Worm (Caenorhabditis elegans) whole organism, early embryonic: ENCODE data around the gene Y119D3B.21.

ENCODE experiments used
- B0310.2 ChIP-seq: sonication (generic microtip); optimal IDR thresholded peaks from 2 replicates; lab custom pipeline; 2016; ENCODE audit warnings: mild to moderate bottlenecking, missing genetic modification characterization, missing compliant biosample characterization
- F13C5.2 ChIP-seq: sonication (generic microtip); optimal IDR thresholded peaks from 2 replicates; lab custom pipeline; 2017; ENCODE audit warnings: mild to moderate bottlenecking, missing genetic modification characterization, inconsistent platforms, missing compliant biosample characterization
- aly-1 ChIP-seq: sonication (generic microtip); optimal IDR thresholded peaks from 2 replicates; lab custom pipeline; 2016; ENCODE audit warnings: missing genetic modification characterization, missing compliant biosample characterization
- ama-1 ChIP-seq: fragments of 150-350 bp; optimal IDR thresholded peaks from 2 replicates; lab custom pipeline; 2014
- ceh-13 ChIP-seq: fragments of 200-800 bp; sonication (Bioruptor generic); optimal IDR thresholded peaks from 2 replicates; lab custom pipeline; 2018; ENCODE audit warnings: mild to moderate bottlenecking, missing genetic modification characterization, missing compliant biosample characterization
- ceh-36 ChIP-seq: sonication (generic microtip); optimal IDR thresholded peaks from 2 replicates; lab custom pipeline; 2016; ENCODE audit warnings: missing genetic modification characterization, inconsistent platforms, missing compliant biosample characterization
- ets-7 ChIP-seq: sonication (generic microtip); optimal IDR thresholded peaks from 2 replicates; lab custom pipeline; 2016; ENCODE audit warnings: missing genotype, missing genetic modification characterization, missing compliant biosample characterization
- flt-1 ChIP-seq: fragments of 200-800 bp; sonication (Bioruptor generic); IDR thresholded peaks from 2 replicates; pipeline ENCODE4 v1.3.6; 2022; ENCODE audit warnings: missing genetic modification characterization, missing compliant biosample characterization
- hmbx-1 ChIP-seq: sonication (generic microtip); optimal IDR thresholded peaks from 2 replicates; lab custom pipeline; 2016; ENCODE audit warnings: mild to moderate bottlenecking, missing genetic modification characterization, missing compliant biosample characterization
- hmg-4 ChIP-seq: fragments of 200-800 bp; sonication (Bioruptor generic); optimal IDR thresholded peaks from 2 replicates; lab custom pipeline; 2018; ENCODE audit warnings: mild to moderate bottlenecking, missing genetic modification characterization, missing compliant biosample characterization
- hnd-1 ChIP-seq: sonication (generic microtip); optimal IDR thresholded peaks from 2 replicates; lab custom pipeline; 2016; ENCODE audit warnings: missing genetic modification characterization, missing compliant biosample characterization
- pes-1 ChIP-seq: fragments of 200-800 bp; sonication (Bioruptor generic); IDR thresholded peaks from 2 replicates; pipeline ENCODE4 v1.3.6; 2022; ENCODE audit warnings: missing genetic modification reagents, missing genetic modification characterization, missing compliant biosample characterization
- scrt-1 ChIP-seq: fragments of 200-800 bp; sonication (Bioruptor generic); IDR thresholded peaks from 2 replicates; pipeline ENCODE4 v1.3.6; 2022; ENCODE audit warnings: missing genetic modification characterization, missing compliant biosample characterization
- sea-1 ChIP-seq: fragments of 200-800 bp; sonication (Bioruptor generic); conservative IDR thresholded peaks from 2 replicates; pipeline ENCODE4 v1.3.6; 2022; ENCODE audit warnings: missing genetic modification characterization, missing compliant biosample characterization
- tbx-11 ChIP-seq: fragments of 200-800 bp; sonication (Bioruptor generic); IDR thresholded peaks from 2 replicates; pipeline ENCODE4 v1.3.6; 2022; ENCODE audit warnings: missing genetic modification characterization, missing compliant biosample characterization
- tbx-37 ChIP-seq: fragments of 200-800 bp; sonication (Bioruptor generic); conservative IDR thresholded peaks from 2 replicates; pipeline ENCODE4 v1.3.6; 2022; ENCODE audit warnings: missing genetic modification reagents, missing genetic modification characterization, missing compliant biosample characterization
- tra-4 ChIP-seq: sonication (generic microtip); optimal IDR thresholded peaks from 2 replicates; lab custom pipeline; 2017; ENCODE audit warnings: missing genetic modification characterization, missing compliant biosample characterization

The Y119D3B.21 gene

ce11 chrIII:1223319-1224093, 8.7 kb downstream of the Y119D3B.21 start:
- TF ChIP-seq tra-4 (tag; lab: Kevin White, UChicago), result no peak
- no peak for TF ChIP-seq hmbx-1 (tag; lab: Kevin White, UChicago)
- no peak for TF ChIP-seq sea-1
- no peak for TF ChIP-seq B0310.2 (tag; lab: Kevin White, UChicago)
- no peak for TF ChIP-seq ceh-13 (GFP tag; lab: Kevin White, UChicago)
- TF ChIP-seq aly-1 (tag; lab: Kevin White, UChicago), result no peak
- TF ChIP-seq hmg-4 (GFP tag; lab: Kevin White, UChicago), result no peak
- no peak for TF ChIP-seq tbx-11 (GFP tag; lab: Robert Waterston, UW)
- TF ChIP-seq scrt-1, result no peak
- TF ChIP-seq ets-7 (tag; lab: Kevin White, UChicago), result no peak
- no peak for TF ChIP-seq ama-1 (lab: Kevin White, UChicago)
- no peak for TF ChIP-seq ceh-36
- no peak for TF ChIP-seq tbx-37
- TF ChIP-seq hnd-1, result no peak
- no peak for TF ChIP-seq F13C5.2 (tag; lab: Kevin White, UChicago)
- TF ChIP-seq pes-1 (GFP tag; lab: Robert Waterston, UW), result no peak
- TF ChIP-seq flt-1 (GFP tag; lab: Robert Waterston, UW), result no peak

ce11 chrIII:1225116-1225515, 10.3 kb downstream of the Y119D3B.21 start:
- no peak for TF ChIP-seq ama-1 (lab: Kevin White, UChicago)

ce11 chrIII:1225595-1225994, 10.8 kb downstream of the Y119D3B.21 start:
- TF ChIP-seq B0310.2 (tag; lab: Kevin White, UChicago), result no peak
- no peak for TF ChIP-seq tbx-37
- no peak for TF ChIP-seq ama-1 (lab: Kevin White, UChicago)
- TF ChIP-seq sea-1, result no peak
- TF ChIP-seq scrt-1, result no peak
- no peak for TF ChIP-seq hmg-4 (GFP tag; lab: Kevin White, UChicago)
- no peak for TF ChIP-seq aly-1 (tag; lab: Kevin White, UChicago)
- no peak for TF ChIP-seq pes-1 (GFP tag; lab: Robert Waterston, UW)
- TF ChIP-seq ceh-13 (GFP tag; lab: Kevin White, UChicago), result no peak
- no peak for TF ChIP-seq hnd-1
- TF ChIP-seq flt-1 (GFP tag; lab: Robert Waterston, UW), result no peak
- TF ChIP-seq hmbx-1 (tag; lab: Kevin White, UChicago), result no peak
- TF ChIP-seq ceh-36, result no peak
- TF ChIP-seq tbx-11 (GFP tag; lab: Robert Waterston, UW), result no peak
- TF ChIP-seq F13C5.2 (tag; lab: Kevin White, UChicago), result no peak
- no peak for TF ChIP-seq ets-7 (tag; lab: Kevin White, UChicago)
- no peak for TF ChIP-seq tra-4 (tag; lab: Kevin White, UChicago)

- TF ChIP-seq ama-1 (lab: Kevin White, UChicago) (no peak), hnd-1 (no peak), sea-1 (no peak), tbx-37 (no peak), F13C5.2 (tag; lab: Kevin White, UChicago) (no peak), B0310.2 (tag; lab: Kevin White, UChicago) (no peak), hmg-4 (GFP tag; lab: Kevin White, UChicago) (no peak), ceh-13 (GFP tag; lab: Kevin White, UChicago) (no peak), tra-4 (tag; lab: Kevin White, UChicago) (no peak), ceh-36 (no peak), aly-1 (tag; lab: Kevin White, UChicago) (no peak), pes-1 (GFP tag; lab: Robert Waterston, UW) (no peak), flt-1 (GFP tag; lab: Robert Waterston, UW) (no peak), hmbx-1 (tag; lab: Kevin White, UChicago) (no peak), scrt-1 (no peak), ets-7 (tag; lab: Kevin White, UChicago) (no peak)
Measured at ce11 chrIII:1226256-1226655, 11.5 kb downstream of the Y119D3B.21 start.

- no peak for TF ChIP-seq ceh-36
- no peak for TF ChIP-seq tra-4 (tag; lab: Kevin White, UChicago)
- no peak for TF ChIP-seq hmg-4 (GFP tag; lab: Kevin White, UChicago)
- no peak for TF ChIP-seq hmbx-1 (tag; lab: Kevin White, UChicago)
- no peak for TF ChIP-seq pes-1 (GFP tag; lab: Robert Waterston, UW)
- TF ChIP-seq aly-1 (tag; lab: Kevin White, UChicago), result no peak
- no peak for TF ChIP-seq B0310.2 (tag; lab: Kevin White, UChicago)
- TF ChIP-seq tbx-11 (GFP tag; lab: Robert Waterston, UW), result no peak
- no peak for TF ChIP-seq ama-1 (lab: Kevin White, UChicago)
- no peak for TF ChIP-seq F13C5.2 (tag; lab: Kevin White, UChicago)
- no peak for TF ChIP-seq tbx-37
- no peak for TF ChIP-seq sea-1
- TF ChIP-seq hnd-1, result no peak
- TF ChIP-seq ceh-13 (GFP tag; lab: Kevin White, UChicago), result no peak
- TF ChIP-seq ets-7 (tag; lab: Kevin White, UChicago), result no peak
- no peak for TF ChIP-seq flt-1 (GFP tag; lab: Robert Waterston, UW)
Measured at ce11 chrIII:1228593-1228992, 13.8 kb downstream of the Y119D3B.21 start.

ce11 chrIII:1229510-1229909, 14.7 kb downstream of the Y119D3B.21 start:
- no peak for TF ChIP-seq aly-1 (tag; lab: Kevin White, UChicago)
- TF ChIP-seq hmg-4 (GFP tag; lab: Kevin White, UChicago), result no peak
- TF ChIP-seq flt-1 (GFP tag; lab: Robert Waterston, UW), result no peak
- TF ChIP-seq ets-7 (tag; lab: Kevin White, UChicago), result no peak
- no peak for TF ChIP-seq F13C5.2 (tag; lab: Kevin White, UChicago)
- TF ChIP-seq hmbx-1 (tag; lab: Kevin White, UChicago), result no peak
- no peak for TF ChIP-seq tbx-37
- no peak for TF ChIP-seq scrt-1
- no peak for TF ChIP-seq ceh-13 (GFP tag; lab: Kevin White, UChicago)
- TF ChIP-seq pes-1 (GFP tag; lab: Robert Waterston, UW), result no peak
- no peak for TF ChIP-seq ama-1 (lab: Kevin White, UChicago)
- no peak for TF ChIP-seq hnd-1
- TF ChIP-seq sea-1, result no peak
- TF ChIP-seq tbx-11 (GFP tag; lab: Robert Waterston, UW), result no peak
- no peak for TF ChIP-seq B0310.2 (tag; lab: Kevin White, UChicago)
- no peak for TF ChIP-seq tra-4 (tag; lab: Kevin White, UChicago)
- TF ChIP-seq ceh-36, result no peak
